Worm (Caenorhabditis elegans): ENCODE measurements around the gene mmad-1.
"Not testable (repeated sequence)": the region's sequence is repeated elsewhere in the genome, so short reads cannot be mapped to it uniquely, and the experiment has no call there.

mmad-1 gene

DNA sequence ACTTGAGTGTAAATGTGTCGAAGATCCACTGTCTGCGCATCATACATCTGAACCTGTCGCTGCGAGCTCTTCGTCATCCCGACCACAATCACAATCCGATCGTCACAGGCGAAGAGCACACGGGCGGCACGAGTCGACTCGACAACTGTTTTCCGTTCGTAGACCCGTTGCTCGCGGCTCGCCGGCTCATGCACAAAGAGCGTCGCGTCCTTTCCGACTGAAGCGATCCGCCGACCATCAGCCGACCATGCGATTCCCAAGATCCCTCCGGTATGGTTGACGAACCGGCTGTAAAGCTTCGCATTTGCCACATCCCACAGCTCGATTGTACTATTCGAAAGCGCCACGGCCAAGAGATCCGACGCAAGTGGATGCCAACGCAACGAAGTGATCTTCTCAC, 30.4 kb downstream of the mmad-1 start:
- TF ChIP-seq aly-1 (tag; optimal IDR thresholded peaks at IDR 0.05) = no peak
- TF ChIP-seq tbx-37 (GFP tag; conservative IDR thresholded peaks at IDR 0.05) = no peak
- no peak for TF ChIP-seq ets-7 (tag; optimal IDR thresholded peaks at IDR 0.05)
- TF ChIP-seq ceh-36 (tag; optimal IDR thresholded peaks at IDR 0.05) = no peak
- no peak for TF ChIP-seq B0310.2 (tag; optimal IDR thresholded peaks at IDR 0.05)
- no peak for TF ChIP-seq ama-1 (optimal IDR thresholded peaks at IDR 0.05)
- no peak for TF ChIP-seq ceh-13 (GFP tag; optimal IDR thresholded peaks at IDR 0.05)
- no peak for TF ChIP-seq F13C5.2 (tag; optimal IDR thresholded peaks at IDR 0.05)
- TF ChIP-seq tbx-11 (GFP tag; IDR thresholded peaks at IDR 0.05) = no peak
- TF ChIP-seq hmg-4 (GFP tag; optimal IDR thresholded peaks at IDR 0.05) = no peak
- no peak for TF ChIP-seq flt-1 (GFP tag; IDR thresholded peaks at IDR 0.05)

- TF ChIP-seq pes-1 (GFP tag; IDR thresholded peaks at IDR 0.05) = no peak
- no peak for TF ChIP-seq ets-7 (tag; optimal IDR thresholded peaks at IDR 0.05)
- TF ChIP-seq flt-1 (GFP tag; IDR thresholded peaks at IDR 0.05) = no peak
- no peak for TF ChIP-seq ceh-13 (GFP tag; optimal IDR thresholded peaks at IDR 0.05)
- TF ChIP-seq ceh-36 (tag; optimal IDR thresholded peaks at IDR 0.05) = no peak
- no peak for TF ChIP-seq ama-1 (optimal IDR thresholded peaks at IDR 0.05)
- TF ChIP-seq tbx-37 (GFP tag; conservative IDR thresholded peaks at IDR 0.05) = no peak
- TF ChIP-seq scrt-1 (GFP tag; IDR thresholded peaks at IDR 0.05) = no peak
- no peak for TF ChIP-seq tra-4 (tag; optimal IDR thresholded peaks at IDR 0.05)
- TF ChIP-seq tbx-11 (GFP tag; IDR thresholded peaks at IDR 0.05) = no peak
- TF ChIP-seq F13C5.2 (tag; optimal IDR thresholded peaks at IDR 0.05) = no peak
- TF ChIP-seq hmbx-1 (tag; optimal IDR thresholded peaks at IDR 0.05) = no peak
- no peak for TF ChIP-seq sea-1 (GFP tag; conservative IDR thresholded peaks at IDR 0.05)
Measured at ce11 chrIII:13514470-13514869, 34.3 kb downstream of the mmad-1 start, which contains the start of gene mlh-1. TSS of gene mlh-1 (minus strand) at chrIII:13514570.

DNA sequence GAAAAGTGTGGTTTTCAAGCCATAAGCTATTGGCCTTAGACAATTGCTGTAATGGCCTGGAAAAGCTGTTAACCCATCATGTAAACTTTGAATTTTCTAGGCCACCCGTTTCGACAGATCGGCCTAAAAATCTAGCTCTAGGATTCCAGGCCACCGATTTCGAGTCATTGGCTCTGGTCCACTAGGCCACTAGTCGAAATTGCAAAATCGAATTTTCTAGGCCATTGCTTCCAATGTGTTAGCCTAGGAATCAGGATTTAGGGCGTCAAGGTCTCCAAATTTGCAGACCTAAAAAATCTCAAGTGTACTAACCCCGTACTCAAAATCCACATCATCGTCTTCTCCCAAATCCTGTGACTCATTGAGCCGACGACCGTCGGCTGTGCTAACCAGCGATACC, 38.1 kb downstream of the mmad-1 start:
- TF ChIP-seq aly-1 (tag; optimal IDR thresholded peaks at IDR 0.05) (no peak), F13C5.2 (tag; optimal IDR thresholded peaks at IDR 0.05) (no peak), hmg-4 (GFP tag; optimal IDR thresholded peaks at IDR 0.05) (no peak), ama-1 (optimal IDR thresholded peaks at IDR 0.05) (no peak), flt-1 (GFP tag; IDR thresholded peaks at IDR 0.05) (no peak), ceh-36 (tag; optimal IDR thresholded peaks at IDR 0.05) (no peak), ceh-13 (GFP tag; optimal IDR thresholded peaks at IDR 0.05) (no peak), tbx-11 (GFP tag; IDR thresholded peaks at IDR 0.05) (no peak), tra-4 (tag; optimal IDR thresholded peaks at IDR 0.05) (no peak)

ce11 chrIII:13505718-13506117, 43.1 kb downstream of the mmad-1 start, which contains the start of gene T28A8.3:
TSS of gene T28A8.3 (plus strand) at chrIII:13506018.
- no peak for TF ChIP-seq tbx-37 (GFP tag; conservative IDR thresholded peaks at IDR 0.05)
- no peak for TF ChIP-seq B0310.2 (tag; optimal IDR thresholded peaks at IDR 0.05)
- TF ChIP-seq ets-7 (tag; optimal IDR thresholded peaks at IDR 0.05) = no peak
- TF ChIP-seq hmg-4 (GFP tag; optimal IDR thresholded peaks at IDR 0.05) = no peak

- TF ChIP-seq hmbx-1 (tag; optimal IDR thresholded peaks at IDR 0.05) = no peak
- no peak for TF ChIP-seq ets-7 (tag; optimal IDR thresholded peaks at IDR 0.05)
- TF ChIP-seq aly-1 (tag; optimal IDR thresholded peaks at IDR 0.05) = no peak
- no peak for TF ChIP-seq pes-1 (GFP tag; IDR thresholded peaks at IDR 0.05)
- TF ChIP-seq ceh-13 (GFP tag; optimal IDR thresholded peaks at IDR 0.05) = no peak
- TF ChIP-seq ama-1 (optimal IDR thresholded peaks at IDR 0.05) = no peak
- no peak for TF ChIP-seq B0310.2 (tag; optimal IDR thresholded peaks at IDR 0.05)
- no peak for TF ChIP-seq hmg-4 (GFP tag; optimal IDR thresholded peaks at IDR 0.05)
- no peak for TF ChIP-seq tbx-11 (GFP tag; IDR thresholded peaks at IDR 0.05)
- no peak for TF ChIP-seq tra-4 (tag; optimal IDR thresholded peaks at IDR 0.05)
- TF ChIP-seq hnd-1 (tag; optimal IDR thresholded peaks at IDR 0.05) = no peak
- no peak for TF ChIP-seq flt-1 (GFP tag; IDR thresholded peaks at IDR 0.05)
- TF ChIP-seq F13C5.2 (tag; optimal IDR thresholded peaks at IDR 0.05) = no peak
Measured at ce11 chrIII:13503379-13503778, 45.4 kb downstream of the mmad-1 start, which contains the start of gene T28A8.4. TSS of gene T28A8.4 (plus strand) at chrIII:13503679.

DNA sequence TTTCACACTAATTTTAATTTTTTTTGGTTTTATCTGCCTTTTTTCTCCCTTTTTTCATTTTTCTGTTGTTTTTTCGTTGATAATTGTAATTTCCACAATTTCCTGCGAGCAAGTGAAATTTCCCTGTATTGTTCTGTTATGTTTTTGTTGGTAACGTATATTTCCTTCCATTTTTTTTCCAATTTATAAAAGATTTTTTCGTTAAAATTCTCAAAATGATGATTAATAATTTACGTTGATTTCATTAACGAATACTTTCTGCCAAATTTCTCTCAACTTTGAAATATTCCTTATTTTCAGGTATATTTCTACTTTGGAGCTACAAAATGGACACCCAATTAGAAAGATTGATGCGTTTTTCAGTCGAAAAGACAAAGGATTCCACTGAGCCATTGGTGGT, 46.3 kb downstream of the mmad-1 start, which contains the start of gene T28A8.8:
TSS of gene T28A8.8 (plus strand) at position 301 of the 400 bp plus-strand sequence.
- TF ChIP-seq ceh-13 (GFP tag; optimal IDR thresholded peaks at IDR 0.05) (no peak), scrt-1 (GFP tag; IDR thresholded peaks at IDR 0.05) (no peak), ceh-36 (tag; optimal IDR thresholded peaks at IDR 0.05) (no peak), flt-1 (GFP tag; IDR thresholded peaks at IDR 0.05) (no peak), ets-7 (tag; optimal IDR thresholded peaks at IDR 0.05) (no peak)

- TF ChIP-seq scrt-1 (GFP tag; IDR thresholded peaks at IDR 0.05) (no peak), ets-7 (tag; optimal IDR thresholded peaks at IDR 0.05) (no peak)
Measured at ce11 chrIII:13501599-13501998, 47.2 kb downstream of the mmad-1 start, which contains the start of gene T28A8.5. TSS of gene T28A8.5 (plus strand) at chrIII:13501630.

DNA sequence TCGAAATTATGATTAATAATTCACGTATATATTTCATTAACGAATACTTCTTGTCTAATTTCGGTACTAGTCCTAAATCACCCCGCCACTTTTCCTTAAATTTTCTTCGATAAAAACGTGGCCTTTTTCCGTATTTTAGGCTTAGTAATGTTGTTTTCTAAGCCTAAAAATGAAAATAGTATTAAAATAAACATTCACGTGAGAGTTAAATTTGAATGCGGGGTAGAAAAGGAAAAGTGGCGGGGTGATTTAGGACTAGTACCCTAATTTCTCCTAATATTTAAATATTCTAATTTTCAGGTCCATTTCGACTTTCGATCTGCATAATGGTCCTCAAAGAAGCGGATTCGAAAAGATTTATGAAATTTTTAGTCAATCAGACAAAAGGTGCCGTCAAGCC, 49.9 kb downstream of the mmad-1 start, which contains the start of gene T28A8.6:
TSS of gene T28A8.6 (plus strand) at position 301 of the 400 bp plus-strand sequence.
- not testable (repeated sequence) for TF ChIP-seq aly-1 (tag; optimal IDR thresholded peaks at IDR 0.05); flt-1 (GFP tag; IDR thresholded peaks at IDR 0.05); hnd-1 (tag; optimal IDR thresholded peaks at IDR 0.05)

All from whole organism, early embryonic.